Worm (Caenorhabditis elegans): Measurements from ENCODE around the gene Y6G8.5.

Gene Y6G8.5

ce11 chrV:17580017-17580416, 35.5 kb downstream of the Y6G8.5 start:
- TF ChIP-seq cog-1 (tag; optimal IDR thresholded peaks at IDR 0.05) (no peak), ztf-23 (GFP tag; IDR thresholded peaks at IDR 0.05) (no peak), med-1 (GFP tag; optimal IDR thresholded peaks at IDR 0.05; ENCODE audit: insufficient read depth) (no peak), T22C8.4 (GFP tag; IDR thresholded peaks at IDR 0.05) (no peak), ztf-29 (GFP tag; IDR thresholded peaks at IDR 0.05) (no peak), klf-2 (GFP tag; conservative IDR thresholded peaks at IDR 0.05) (no peak), ref-1 (GFP tag; conservative IDR thresholded peaks at IDR 0.05) (no peak), flt-1 (GFP tag; IDR thresholded peaks at IDR 0.05) (no peak), tab-1 (GFP tag; IDR thresholded peaks at IDR 0.05) (no peak)

ce11 chrV:17566850-17567249, 48.7 kb downstream of the Y6G8.5 start, which contains the start of gene C38D9.2:
C38D9.2 (plus strand) TSS chrV:17567150.
- TF ChIP-seq med-1 (GFP tag; optimal IDR thresholded peaks at IDR 0.05; ENCODE audit: insufficient read depth) (no peak), T22C8.4 (GFP tag; IDR thresholded peaks at IDR 0.05) (no peak), klf-2 (GFP tag; conservative IDR thresholded peaks at IDR 0.05) (no peak), ref-1 (GFP tag; conservative IDR thresholded peaks at IDR 0.05) (no peak), flt-1 (GFP tag; IDR thresholded peaks at IDR 0.05) (no peak), tab-1 (GFP tag; IDR thresholded peaks at IDR 0.05) (no peak), ztf-29 (GFP tag; IDR thresholded peaks at IDR 0.05) (no peak), cog-1 (tag; optimal IDR thresholded peaks at IDR 0.05) (no peak), ztf-23 (GFP tag; IDR thresholded peaks at IDR 0.05) (no peak)

- TF ChIP-seq flt-1 (GFP tag; IDR thresholded peaks at IDR 0.05) (no peak), klf-2 (GFP tag; conservative IDR thresholded peaks at IDR 0.05) (no peak), ztf-29 (GFP tag; IDR thresholded peaks at IDR 0.05) (no peak), cog-1 (tag; optimal IDR thresholded peaks at IDR 0.05) (no peak), T22C8.4 (GFP tag; IDR thresholded peaks at IDR 0.05) (no peak), ztf-23 (GFP tag; IDR thresholded peaks at IDR 0.05) (no peak), ref-1 (GFP tag; conservative IDR thresholded peaks at IDR 0.05) (no peak), med-1 (GFP tag; optimal IDR thresholded peaks at IDR 0.05; ENCODE audit: insufficient read depth) (no peak), tab-1 (GFP tag; IDR thresholded peaks at IDR 0.05) (no peak)
Observed at ce11 chrV:17565903-17566302, 49.6 kb downstream of the Y6G8.5 start, which contains the start of gene fbxa-171. fbxa-171 (minus strand) TSS chrV:17566003.

Measured in whole organism, midembryonic.